Worm (Caenorhabditis elegans): ENCODE data around the gene C12D5.10.

C12D5.10 gene

DNA sequence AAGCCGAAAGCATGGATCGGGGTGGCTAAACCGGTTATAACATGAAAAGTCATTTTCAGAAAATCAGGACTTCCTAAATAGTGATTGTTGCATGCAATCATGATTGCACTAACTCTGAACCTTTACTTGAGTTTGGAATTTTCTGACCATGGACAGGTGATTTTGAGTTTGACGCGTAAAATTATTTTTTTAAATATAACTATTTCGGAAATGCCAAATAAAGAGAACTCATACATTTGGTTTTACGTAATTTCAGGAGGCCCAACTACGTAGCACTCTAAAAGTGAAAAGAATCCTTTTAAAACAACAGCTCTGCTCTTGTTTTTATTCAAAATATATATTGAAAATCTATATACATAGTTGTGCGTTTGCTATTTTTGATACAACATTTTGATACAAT is 41.5 kb downstream of the C12D5.10 start, which contains the start of gene srh-234:
srh-234 (minus strand) TSS at position 101 of the 400 bp plus-strand sequence.
- no peak for TF ChIP-seq nhr-25 (tag; optimal IDR thresholded peaks at IDR 0.05)
- no peak for TF ChIP-seq sea-2 (GFP tag; optimal IDR thresholded peaks at IDR 0.05)
- no peak for TF ChIP-seq mml-1 (tag; optimal IDR thresholded peaks at IDR 0.05)
- TF ChIP-seq fkh-10 (GFP tag; optimal IDR thresholded peaks at IDR 0.05): no peak
- TF ChIP-seq jun-1 (tag; optimal IDR thresholded peaks at IDR 0.05): no peak
- TF ChIP-seq unc-62 (GFP tag; optimal IDR thresholded peaks at IDR 0.05): no peak
- no peak for TF ChIP-seq nhr-77 (tag; optimal IDR thresholded peaks at IDR 0.05)
- no peak for TF ChIP-seq mdl-1 (tag; optimal IDR thresholded peaks at IDR 0.05)
- TF ChIP-seq ztf-4 (tag; optimal IDR thresholded peaks at IDR 0.05): no peak
- no peak for TF ChIP-seq zag-1 (tag; optimal IDR thresholded peaks at IDR 0.05)

- no peak for TF ChIP-seq tbx-2 (tag; optimal IDR thresholded peaks at IDR 0.05)
- TF ChIP-seq unc-62 (GFP tag; optimal IDR thresholded peaks at IDR 0.05): no peak
- TF ChIP-seq ama-1 (optimal IDR thresholded peaks at IDR 0.05): no peak
- TF ChIP-seq nfya-1 (tag; optimal IDR thresholded peaks at IDR 0.05; ENCODE audit: insufficient read depth): no peak
- TF ChIP-seq pqm-1 (tag; optimal IDR thresholded peaks at IDR 0.05): no peak
- TF ChIP-seq egl-5 (tag; optimal IDR thresholded peaks at IDR 0.05): no peak
- no peak for TF ChIP-seq skn-1 (tag; optimal IDR thresholded peaks at IDR 0.05)
- no peak for TF ChIP-seq lin-15B (tag; optimal IDR thresholded peaks at IDR 0.05)
- TF ChIP-seq daf-12 (tag; optimal IDR thresholded peaks at IDR 0.05): no peak
- TF ChIP-seq elt-3 (tag; optimal IDR thresholded peaks at IDR 0.05): no peak
- TF ChIP-seq nhr-43 (tag; optimal IDR thresholded peaks at IDR 0.05; ENCODE audit: poor library complexity, severe bottlenecking): no peak
- no peak for TF ChIP-seq nhr-12 (tag; optimal IDR thresholded peaks at IDR 0.05)
- no peak for TF ChIP-seq ceh-9 (tag; optimal IDR thresholded peaks at IDR 0.05)
Observed at ce11 chrV:7649963-7650362, 43.3 kb downstream of the C12D5.10 start.

DNA sequence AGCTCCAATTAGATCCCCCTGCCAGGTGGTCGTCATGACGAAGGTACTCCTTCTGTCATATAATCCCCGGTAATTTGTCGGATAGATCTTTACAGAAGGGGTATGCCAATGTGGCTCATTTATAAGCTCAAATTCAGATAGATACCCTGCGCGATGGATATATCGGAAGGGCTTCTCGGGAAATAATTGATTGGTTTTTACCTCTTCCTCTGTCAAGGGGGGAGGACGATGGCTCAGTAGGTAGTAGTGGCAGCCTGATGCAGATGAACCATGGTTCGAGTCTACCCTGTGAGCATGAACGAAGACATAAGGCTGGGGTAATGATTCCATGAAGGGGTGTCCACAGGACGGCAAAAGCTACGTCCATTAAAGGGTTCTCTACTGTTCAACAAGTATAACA is 46.1 kb downstream of the C12D5.10 start:
- TF ChIP-seq unc-39 (tag; optimal IDR thresholded peaks at IDR 0.05): no peak

DNA sequence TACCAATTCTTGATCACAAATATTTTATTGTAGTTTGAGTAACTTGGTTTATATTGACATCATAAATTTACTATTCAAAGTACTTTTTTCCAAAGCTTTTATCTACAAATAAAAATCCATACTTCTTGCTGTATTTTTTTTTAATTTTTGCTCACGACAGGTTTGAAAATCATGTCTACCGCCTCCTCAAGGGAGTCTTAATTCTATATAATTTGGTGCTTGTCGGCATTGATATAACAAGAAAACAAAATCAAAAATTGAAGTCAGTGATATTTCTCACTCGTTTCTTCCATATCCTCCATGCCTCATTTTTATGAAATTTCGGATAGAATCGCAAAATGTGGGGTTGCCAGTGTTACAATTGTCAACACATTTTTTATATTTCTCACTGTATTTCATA is 47.8 kb downstream of the C12D5.10 start, which contains the start of gene str-47:
str-47 (plus strand) TSS at position 301 of the 400 bp plus-strand sequence.
- TF ChIP-seq snpc-4 (tag; optimal IDR thresholded peaks at IDR 0.05) (no peak), lin-39 (tag; optimal IDR thresholded peaks at IDR 0.05) (no peak), nhr-28 (tag; optimal IDR thresholded peaks at IDR 0.05) (no peak), ztf-4 (tag; optimal IDR thresholded peaks at IDR 0.05) (no peak), elt-1 (tag; optimal IDR thresholded peaks at IDR 0.05) (no peak), fkh-2 (tag; optimal IDR thresholded peaks at IDR 0.05) (no peak), ceh-82 (tag; optimal IDR thresholded peaks at IDR 0.05) (no peak), ceh-28 (tag; optimal IDR thresholded peaks at IDR 0.05) (no peak), skn-1 (tag; optimal IDR thresholded peaks at IDR 0.05) (no peak), ama-1 (optimal IDR thresholded peaks at IDR 0.05) (no peak), aly-2 (tag; optimal IDR thresholded peaks at IDR 0.05) (no peak)

DNA sequence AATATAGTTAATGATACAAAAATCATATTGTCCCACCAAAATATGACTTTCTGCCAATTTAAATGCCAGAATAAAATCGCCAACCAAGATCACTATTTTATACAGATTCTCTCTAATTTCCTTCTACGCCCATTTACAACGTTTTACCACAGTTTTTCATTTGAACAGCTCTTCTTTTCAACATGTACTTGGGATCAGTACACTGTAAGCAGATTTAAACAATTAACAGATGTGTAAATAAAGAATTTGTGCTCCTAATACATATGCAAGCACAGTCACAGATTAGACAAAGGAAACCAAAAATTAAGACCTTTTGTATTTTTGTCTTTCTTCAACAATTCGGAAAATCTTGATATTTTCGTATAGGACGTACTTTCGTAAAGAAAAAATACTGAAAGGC is 49.9 kb downstream of the C12D5.10 start, which contains the start of gene F07C4.11:
F07C4.11 (minus strand) TSS at position 101 of the 400 bp plus-strand sequence.
- TF ChIP-seq ama-1 (optimal IDR thresholded peaks at IDR 0.05) (no peak), egl-27 (tag; optimal IDR thresholded peaks at IDR 0.05) (no peak), nhr-25 (tag; optimal IDR thresholded peaks at IDR 0.05) (no peak), ceh-16 (tag; optimal IDR thresholded peaks at IDR 0.05) (no peak), nhr-28 (tag; optimal IDR thresholded peaks at IDR 0.05) (no peak), pha-4 (tag; optimal IDR thresholded peaks at IDR 0.05) (no peak), nhr-43 (tag; optimal IDR thresholded peaks at IDR 0.05; ENCODE audit: poor library complexity, severe bottlenecking) (no peak), ztf-4 (tag; optimal IDR thresholded peaks at IDR 0.05) (no peak), sea-2 (GFP tag; optimal IDR thresholded peaks at IDR 0.05) (no peak), fkh-2 (tag; optimal IDR thresholded peaks at IDR 0.05) (no peak), elt-3 (tag; optimal IDR thresholded peaks at IDR 0.05) (no peak), nhr-77 (tag; optimal IDR thresholded peaks at IDR 0.05) (no peak), mml-1 (tag; optimal IDR thresholded peaks at IDR 0.05) (no peak), mdl-1 (tag; optimal IDR thresholded peaks at IDR 0.05) (no peak), nhr-12 (tag; optimal IDR thresholded peaks at IDR 0.05) (no peak), ceh-28 (tag; optimal IDR thresholded peaks at IDR 0.05) (no peak), unc-39 (tag; optimal IDR thresholded peaks at IDR 0.05) (no peak), skn-1 (tag; optimal IDR thresholded peaks at IDR 0.05) (no peak), nhr-67 (tag; optimal IDR thresholded peaks at IDR 0.05) (no peak), tbx-2 (tag; optimal IDR thresholded peaks at IDR 0.05) (no peak)

Measured in whole organism, L3 larva.